Fruit fly (Drosophila melanogaster) whole organism, embryonic: ENCODE measurements around the gene CG31807.

Source experiments
- Awh ChIP-seq: fragments of 200-800 bp; sonication (Bioruptor generic); IDR thresholded peaks from 2 replicates; pipeline ENCODE4, ENCODE4 v1.3.6; 2022; ENCODE audit warnings: missing biosample characterization, missing genetic modification characterization
- CG10267 ChIP-seq: fragments of 200-800 bp; sonication (Bioruptor generic); optimal IDR thresholded peaks from 2 replicates; lab custom pipeline; 2018; ENCODE audit warnings: missing biosample characterization, mild to moderate bottlenecking, missing genetic modification characterization, moderate library complexity
- CG11093 ChIP-seq: fragments of 200-800 bp; sonication (Bioruptor generic); IDR thresholded peaks from 3 replicates; pipeline ENCODE4 v1.3.6; 2022; ENCODE audit warnings: missing biosample characterization, missing genetic modification characterization
- CG11695 ChIP-seq: fragments of 200-800 bp; sonication (Bioruptor generic); IDR thresholded peaks from 3 replicates; pipeline ENCODE4 v1.3.6; 2022; ENCODE audit warnings: missing biosample characterization, missing genetic modification characterization
- CG12155 ChIP-seq: fragments of 200-800 bp; sonication (Bioruptor generic); optimal IDR thresholded peaks from 3 replicates; lab custom pipeline; 2016; ENCODE audit warnings: missing biosample characterization, missing genetic modification characterization
- CG12236 ChIP-seq: fragments of 200-800 bp; sonication (Bioruptor generic); optimal IDR thresholded peaks from 2 replicates; lab custom pipeline; 2016; ENCODE audit warnings: missing biosample characterization, missing genetic modification characterization
- CG13296 ChIP-seq: fragments of 200-800 bp; sonication (Bioruptor generic); optimal IDR thresholded peaks from 3 replicates; lab custom pipeline; 2018; ENCODE audit warnings: missing biosample characterization, mild to moderate bottlenecking, missing genetic modification characterization
- CG13775 ChIP-seq: fragments of 200-800 bp; sonication (Bioruptor generic); optimal IDR thresholded peaks from 3 replicates; lab custom pipeline; 2017; ENCODE audit warnings: missing biosample characterization, mild to moderate bottlenecking, missing genetic modification characterization
- CG14050 ChIP-seq: fragments of 200-800 bp; sonication (Bioruptor generic); IDR thresholded peaks from 3 replicates; pipeline ENCODE4 v1.3.6; 2022; ENCODE audit warnings: missing biosample characterization, missing genetic modification characterization
- CG14667 ChIP-seq: fragments of 200-800 bp; sonication (Bioruptor generic); IDR thresholded peaks from 2 replicates; pipeline ENCODE4 v1.3.6; 2022; ENCODE audit warnings: missing biosample characterization, missing genetic modification characterization
- CG15011 ChIP-seq: fragments of 200-800 bp; sonication (Bioruptor generic); optimal IDR thresholded peaks from 3 replicates; lab custom pipeline; 2018; ENCODE audit warnings: missing biosample characterization, mild to moderate bottlenecking, missing genetic modification characterization
- CG15514 ChIP-seq: fragments of 200-800 bp; sonication (Bioruptor generic); optimal IDR thresholded peaks from 3 replicates; lab custom pipeline; 2017; ENCODE audit warnings: missing biosample characterization, missing genetic modification characterization, mild to moderate bottlenecking, moderate library complexity, missing genetic modification reagents
- CG16779 ChIP-seq: fragments of 200-800 bp; sonication (Bioruptor generic); IDR thresholded peaks from 2 replicates; pipeline ENCODE4 v1.3.6; 2022; ENCODE audit warnings: missing biosample characterization, missing genetic modification characterization
- CG17612 ChIP-seq: fragments of 200-800 bp; sonication (Bioruptor generic); IDR thresholded peaks from 2 replicates; pipeline ENCODE4 v1.3.6; 2022; ENCODE audit warnings: missing biosample characterization, missing genetic modification characterization
- CG17829 ChIP-seq: fragments of 200-800 bp; optimal IDR thresholded peaks from 2 replicates; lab custom pipeline; 2019; ENCODE audit warnings: missing biosample characterization, mild to moderate bottlenecking, missing genetic modification characterization, moderate library complexity
- CG32772 ChIP-seq: fragments of 200-800 bp; sonication (Bioruptor generic); IDR thresholded peaks from 2 replicates; pipeline ENCODE4 v1.3.6; 2022; ENCODE audit warnings: missing biosample characterization, missing genetic modification characterization
- CG3838 ChIP-seq: fragments of 200-800 bp; sonication (Bioruptor generic); optimal IDR thresholded peaks from 3 replicates; lab custom pipeline; 2016; ENCODE audit warnings: missing biosample characterization, missing genetic modification characterization
- CG4360 ChIP-seq: fragments of 200-800 bp; sonication (Bioruptor generic); IDR thresholded peaks from 2 replicates; pipeline ENCODE4 v1.3.6; 2022; ENCODE audit warnings: missing biosample characterization, missing genetic modification characterization
- CG9817 ChIP-seq: fragments of 200-800 bp; sonication (Bioruptor generic); optimal IDR thresholded peaks from 2 replicates; lab custom pipeline; 2018; ENCODE audit warnings: missing biosample characterization, mild to moderate bottlenecking, missing genetic modification characterization, moderate library complexity
- CTCF ChIP-seq: fragments of 200-800 bp; sonication (Bioruptor generic); optimal IDR thresholded peaks from 2 replicates; lab custom pipeline; 2017; ENCODE audit warnings: missing biosample characterization, mild to moderate bottlenecking, missing genetic modification characterization, moderate library complexity
- Deaf1 ChIP-seq: fragments of 200-800 bp; optimal IDR thresholded peaks from 3 replicates; lab custom pipeline; 2019; ENCODE audit warnings: missing biosample characterization, mild to moderate bottlenecking, missing genetic modification characterization, moderate library complexity
- Dek ChIP-seq: fragments of 200-800 bp; sonication (Bioruptor generic); optimal IDR thresholded peaks from 3 replicates; lab custom pipeline; 2019; ENCODE audit warnings: missing biosample characterization, mild to moderate bottlenecking, missing genetic modification characterization, moderate library complexity
- Drgx ChIP-seq: fragments of 200-800 bp; sonication (Bioruptor generic); IDR thresholded peaks from 2 replicates; pipeline ENCODE4 v1.3.6; 2022; ENCODE audit warnings: missing biosample characterization, missing genetic modification characterization
- Elba2 ChIP-seq: fragments of 200-800 bp; sonication (Bioruptor generic); optimal IDR thresholded peaks from 3 replicates; lab custom pipeline; 2016; ENCODE audit warnings: missing biosample characterization, missing genetic modification characterization
- Fer1 ChIP-seq: fragments of 200-800 bp; sonication (Bioruptor generic); optimal IDR thresholded peaks from 2 replicates; lab custom pipeline; 2017; ENCODE audit warnings: missing biosample characterization, mild to moderate bottlenecking, missing genetic modification characterization
- Lhr ChIP-seq: fragments of 200-800 bp; sonication (Bioruptor generic); optimal IDR thresholded peaks from 3 replicates; lab custom pipeline; 2017; ENCODE audit warnings: mild to moderate bottlenecking, missing biosample characterization, missing genetic modification reagents, missing genetic modification characterization
- NfI ChIP-seq: fragments of 200-800 bp; sonication (Bioruptor generic); optimal IDR thresholded peaks from 3 replicates; lab custom pipeline; 2018; ENCODE audit warnings: missing biosample characterization, mild to moderate bottlenecking, missing genetic modification characterization, moderate library complexity
- PHDP ChIP-seq: fragments of 200-800 bp; sonication (Bioruptor generic); optimal IDR thresholded peaks from 3 replicates; lab custom pipeline; 2018; ENCODE audit warnings: missing biosample characterization, mild to moderate bottlenecking, missing genetic modification characterization, moderate library complexity
- Sin3A ChIP-seq: fragments of >200 bp; optimal IDR thresholded peaks from 2 replicates; lab custom pipeline; 2018
- Trl ChIP-seq, 3 experiments: fragments of >200 bp in 2 of 3; fragments of 200-800 bp in 1 of 3; sonication (Bioruptor generic) in 1 of 3; optimal IDR thresholded peaks; 2 replicates in 1 of 3; 3 replicates in 2 of 3; lab custom pipeline; 2016 to 2017; ENCODE audit warnings: missing biosample characterization in 1 of 3, missing genetic modification characterization in 1 of 3
- ab ChIP-seq: fragments of 200-800 bp; sonication (Bioruptor generic); optimal IDR thresholded peaks from 2 replicates; lab custom pipeline; 2016; ENCODE audit warnings: missing biosample characterization, missing genetic modification characterization
- chinmo ChIP-seq: fragments of 200-800 bp; sonication (Bioruptor generic); IDR thresholded peaks from 4 replicates; pipeline ENCODE4 v1.3.6; 2022; ENCODE audit warnings: missing biosample characterization, missing genetic modification characterization; ENCODE audit not compliant: partially characterized antibody
- chm ChIP-seq: fragments of 200-800 bp; sonication (Bioruptor generic); IDR thresholded peaks from 2 replicates; pipeline ENCODE4 v1.3.6; 2022; ENCODE audit warnings: missing biosample characterization, missing genetic modification characterization
- dmrt11E ChIP-seq: fragments of 200-800 bp; sonication (Bioruptor generic); optimal IDR thresholded peaks from 3 replicates; lab custom pipeline; 2018; ENCODE audit warnings: missing biosample characterization, mild to moderate bottlenecking, missing genetic modification characterization, moderate library complexity
- en ChIP-seq: fragments of 200-800 bp; sonication (Bioruptor generic); optimal IDR thresholded peaks from 2 replicates; lab custom pipeline; 2016; ENCODE audit warnings: missing biosample characterization, missing genetic modification characterization
- gsb-n ChIP-seq: fragments of 200-800 bp; sonication (Bioruptor generic); optimal IDR thresholded peaks from 3 replicates; lab custom pipeline; 2018; ENCODE audit warnings: missing biosample characterization, mild to moderate bottlenecking, missing genetic modification characterization
- insv ChIP-seq, 2 experiments: fragments of 200-800 bp; sonication (Bioruptor generic); optimal IDR thresholded peaks; 3 replicates each; lab custom pipeline; 2016 to 2018; ENCODE audit warnings: missing biosample characterization in 2 of 2, missing genetic modification characterization in 2 of 2
- klu ChIP-seq: fragments of 200-800 bp; sonication (Bioruptor generic); IDR thresholded peaks from 2 replicates; pipeline ENCODE4 v1.3.6; 2022; ENCODE audit warnings: missing biosample characterization, missing genetic modification characterization
- lbe ChIP-seq: fragments of 200-800 bp; sonication (Bioruptor generic); optimal IDR thresholded peaks from 2 replicates; lab custom pipeline; 2016; ENCODE audit warnings: missing biosample characterization, mild to moderate bottlenecking, missing genetic modification characterization
- nerfin-1 ChIP-seq: fragments of 200-800 bp; sonication (Bioruptor generic); optimal IDR thresholded peaks from 3 replicates; lab custom pipeline; 2019; ENCODE audit warnings: missing biosample characterization, mild to moderate bottlenecking, missing genetic modification characterization, moderate library complexity
- nom ChIP-seq: fragments of 200-800 bp; sonication (Bioruptor generic); optimal IDR thresholded peaks from 2 replicates; lab custom pipeline; 2017; ENCODE audit warnings: missing biosample characterization, missing genetic modification characterization, mild to moderate bottlenecking, moderate library complexity, missing genetic modification reagents
- org-1 ChIP-seq: fragments of 200-800 bp; sonication (Bioruptor generic); optimal IDR thresholded peaks from 2 replicates; lab custom pipeline; 2017; ENCODE audit warnings: missing biosample characterization, missing genetic modification characterization
- peb ChIP-seq: fragments of 200-800 bp; sonication (Bioruptor generic); IDR thresholded peaks from 2 replicates; pipeline ENCODE4 v1.3.6; 2022; ENCODE audit warnings: missing biosample characterization, missing genetic modification characterization
- run ChIP-seq: fragments of 200-800 bp; sonication (Bioruptor generic); optimal IDR thresholded peaks from 3 replicates; lab custom pipeline; 2018; ENCODE audit warnings: missing biosample characterization, mild to moderate bottlenecking, missing genetic modification characterization
- sc ChIP-seq, 3 experiments: fragments of >200 bp in 2 of 3; fragments of 200-800 bp in 1 of 3; sonication (Bioruptor generic) in 1 of 3; optimal IDR thresholded peaks; 2 replicates in 2 of 3; 3 replicates in 1 of 3; lab custom pipeline; 2017; ENCODE audit warnings: mild to moderate bottlenecking in 1 of 3, missing biosample characterization in 1 of 3, missing genetic modification characterization in 1 of 3, missing genetic modification reagents in 1 of 3
- slp2 ChIP-seq: fragments of 200-800 bp; sonication (Bioruptor generic); optimal IDR thresholded peaks from 2 replicates; lab custom pipeline; 2016; ENCODE audit warnings: missing biosample characterization, missing genetic modification characterization
- ttk ChIP-seq: fragments of 200-800 bp; sonication (Bioruptor generic); IDR thresholded peaks from 2 replicates; pipeline ENCODE4 v2.1.2; 2022; ENCODE audit warnings: missing biosample characterization, missing genetic modification characterization
- zfh1 ChIP-seq: fragments of 200-800 bp; sonication (Bioruptor generic); IDR thresholded peaks from 3 replicates; pipeline ENCODE4 v1.3.6; 2022; ENCODE audit warnings: missing biosample characterization, missing genetic modification characterization

Gene CG31807

dm6 chr2L:16683958-16684877, at the start of gene CG31807 (continued):
- peak; percentile 60 for TF ChIP-seq CG15514
- TF ChIP-seq org-1 = peak; percentile 80
- peak; percentile 37 for TF ChIP-seq dmrt11E (tag; lab: Kevin White, UChicago)
- TF ChIP-seq en (GFP tag; lab: Kevin White, UChicago) = no peak
- peak; percentile 84 for TF ChIP-seq Drgx (GFP tag; lab: Robert Waterston, UW)
- peak; percentile 76 for TF ChIP-seq nerfin-1
- no peak for TF ChIP-seq Sin3A
- TF ChIP-seq zfh1 (GFP tag; lab: Robert Waterston, UW) = peak; percentile 55; the same call in 1 of the 3 replicates
- TF ChIP-seq CG13775 (GFP tag; lab: Kevin White, UChicago) = peak; percentile 78
- peak; percentile 61 for TF ChIP-seq Dek (tag; lab: Kevin White, UChicago)
- peak; percentile 10 for TF ChIP-seq Lhr (GFP tag; lab: Kevin White, UChicago)
- TF ChIP-seq CG32772 (GFP tag; lab: Robert Waterston, UW) = 0 out of 2 replicates have a peak, but pooled peaks have one; percentile 6
- TF ChIP-seq ab (GFP tag; lab: Kevin White, UChicago) = no peak
- TF ChIP-seq peb (GFP tag; lab: Robert Waterston, UW) = no peak
- TF ChIP-seq CG12155 (GFP tag; lab: Kevin White, UChicago) = peak; percentile 20
- TF ChIP-seq chm (GFP tag; lab: Robert Waterston, UW) = peak; percentile 71
- peak; percentile 37 for TF ChIP-seq CG15011 (GFP tag; lab: Kevin White, UChicago)
- TF ChIP-seq CG12236 (GFP tag; lab: Kevin White, UChicago) = peak; percentile 63
- 0 out of 2 replicates have a peak, but pooled peaks have one; percentile 36 for TF ChIP-seq CG17612 (GFP tag; lab: Robert Waterston, UW)
- TF ChIP-seq CG14667 (GFP tag; lab: Robert Waterston, UW) = no peak; the same call in 1 of the 2 replicates
- TF ChIP-seq klu (GFP tag; lab: Robert Waterston, UW) = no peak
- TF ChIP-seq Trl (optimal IDR thresholded peaks at IDR 0.05; lab: Kevin White, UChicago) = no peak
- TF ChIP-seq Trl (GFP tag; optimal IDR thresholded peaks at IDR 0.05; lab: Kevin White, UChicago) = peak; percentile 65
- no peak for TF ChIP-seq sc (optimal IDR thresholded peaks at IDR 0.05; lab: Kevin White, UChicago)
- TF ChIP-seq sc (GFP tag; optimal IDR thresholded peaks at IDR 0.05; lab: Kevin White, UChicago) = peak; percentile 71
- TF ChIP-seq Deaf1 (tag; lab: Kevin White, UChicago) = peak; percentile 7
- TF ChIP-seq Fer1 = peak; percentile 80
- peak; percentile 50; the same call in 1 of the 2 replicates for TF ChIP-seq Awh (GFP tag; lab: Robert Waterston, UW)
- TF ChIP-seq chinmo = 0 out of 4 replicates have a peak, but pooled peaks have one; percentile 35
- no peak for TF ChIP-seq CG11093
- no peak for TF ChIP-seq CG16779 (GFP tag; lab: Robert Waterston, UW)
- TF ChIP-seq lbe = peak; percentile 76
- TF ChIP-seq CG3838 = peak; percentile 37
- TF ChIP-seq nom (GFP tag; lab: Kevin White, UChicago) = peak; percentile 95
- peak; percentile 83 for TF ChIP-seq NfI (GFP tag; lab: Kevin White, UChicago)
- TF ChIP-seq CG17829 = peak; percentile 79
- peak; percentile 55 for TF ChIP-seq CG9817 (tag; lab: Kevin White, UChicago)
- TF ChIP-seq ttk (GFP tag; lab: Robert Waterston, UW) = 0 out of 2 replicates have a peak, but pooled peaks have one; percentile 5
- peak; percentile 73 for TF ChIP-seq gsb-n (tag; lab: Kevin White, UChicago)
- TF ChIP-seq CG14050 (GFP tag; lab: Robert Waterston, UW) = peak; percentile 20; the same call in 1 of the 3 replicates
- TF ChIP-seq insv (GFP tag; optimal IDR thresholded peaks at IDR 0.05; lab: Kevin White, UChicago) = peak in 1 of 2 experiments; percentile 13
- peak; percentile 34 for TF ChIP-seq slp2 (GFP tag; lab: Kevin White, UChicago)
- TF ChIP-seq CTCF (GFP tag; lab: Kevin White, UChicago) = peak; percentile 29
- peak; percentile 81 for TF ChIP-seq run
- peak; percentile 28; the same call in 1 of the 3 replicates for TF ChIP-seq CG11695 (GFP tag; lab: Robert Waterston, UW)
- no peak for TF ChIP-seq CG4360
- TF ChIP-seq CG10267 (tag; lab: Kevin White, UChicago) = peak; percentile 4
- peak; percentile 77 for TF ChIP-seq CG13296 (GFP tag; lab: Kevin White, UChicago)
- peak; percentile 87 for TF ChIP-seq PHDP
- TF ChIP-seq Elba2 = no peak
